Fruit fly (Drosophila melanogaster): ENCODE measurements around the gene CG31463.

- TF ChIP-seq CG8478 (optimal IDR thresholded peaks at IDR 0.05): no peak
- TF ChIP-seq pan (optimal IDR thresholded peaks at IDR 0.05): no peak
- TF ChIP-seq EcR (GFP tag; optimal IDR thresholded peaks at IDR 0.05): no peak
- TF ChIP-seq psq (optimal IDR thresholded peaks at IDR 0.05): no peak
- no peak for TF ChIP-seq usp (GFP tag; optimal IDR thresholded peaks at IDR 0.05)
- TF ChIP-seq Dll (optimal IDR thresholded peaks at IDR 0.05): no peak
These were observed 37.8 kb upstream of the CG31463 start for dm6 chr3R:8254347-8254746.

Data from whole organism.